Fruit fly (Drosophila melanogaster): ENCODE results near the gene CG5262.

- no peak for TF ChIP-seq dsx (GFP tag; optimal IDR thresholded peaks at IDR 0.05; ENCODE audit: poor library complexity, severe bottlenecking)
- TF ChIP-seq fd85E (GFP tag; optimal IDR thresholded peaks at IDR 0.05) = no peak
- no peak for TF ChIP-seq Smox (GFP tag; optimal IDR thresholded peaks at IDR 0.05)
- TF ChIP-seq CG4318 (GFP tag; optimal IDR thresholded peaks at IDR 0.05) = no peak
- no peak for TF ChIP-seq CG11294 (GFP tag; IDR thresholded peaks at IDR 0.05)
- no peak for TF ChIP-seq OdsH (GFP tag; optimal IDR thresholded peaks at IDR 0.05)
- TF ChIP-seq CG6854 (GFP tag; optimal IDR thresholded peaks at IDR 0.05) = no peak
- TF ChIP-seq Sox15 (GFP tag; optimal IDR thresholded peaks at IDR 0.05) = no peak
Observed at dm6 chr3L:20432297-20432696, 2.0 kb upstream of the CG5262 start, which contains the start of the genes Las and Psn.

All from whole organism, prepupa.